Worm (Caenorhabditis elegans) whole organism, L1 larva: Measurements from ENCODE around the gene T04G9.6.

Experiments used
- C04F5.9 ChIP-seq: sonication (generic microtip); optimal IDR thresholded peaks from 2 replicates; lab custom pipeline; 2016; ENCODE audit warnings: missing genetic modification characterization, missing compliant biosample characterization
- Y116A8C.19 ChIP-seq: sonication (generic microtip); optimal IDR thresholded peaks from 2 replicates; lab custom pipeline; 2016; ENCODE audit warnings: missing compliant biosample characterization, missing genetic modification characterization, borderline replicate concordance
- aha-1 ChIP-seq: fragments of 150-350 bp; optimal IDR thresholded peaks from 2 replicates; lab custom pipeline; 2014; ENCODE audit warnings: missing biosample characterization, missing genetic modification characterization
- alr-1 ChIP-seq: fragments of 200-800 bp; sonication (Bioruptor generic); optimal IDR thresholded peaks from 2 replicates; lab custom pipeline; 2018; ENCODE audit warnings: borderline replicate concordance, mild to moderate bottlenecking, missing genetic modification characterization, missing compliant biosample characterization
- blmp-1 ChIP-seq: fragments of 150-350 bp; optimal IDR thresholded peaks from 2 replicates; lab custom pipeline; 2014; ENCODE audit warnings: missing biosample characterization, missing genetic modification characterization
- ceh-82 ChIP-seq, 3 experiments: fragments of 150-350 bp in 1 of 3; sonication (generic microtip) in 2 of 3; optimal IDR thresholded peaks; 2 replicates each; lab custom pipeline; 2014 to 2017; ENCODE audit warnings: missing biosample characterization in 3 of 3, missing genetic modification characterization in 3 of 3
- dpl-1 ChIP-seq, 3 experiments: fragments of 150-350 bp in 2 of 3; sonication (generic microtip) in 1 of 3; optimal IDR thresholded peaks; 2 replicates each; lab custom pipeline; 2014 to 2017; ENCODE audit warnings: missing biosample characterization in 3 of 3, missing genetic modification characterization in 3 of 3, missing genetic modification reagents in 3 of 3
- dsc-1 ChIP-seq: sonication (generic microtip); optimal IDR thresholded peaks from 2 replicates; lab custom pipeline; 2016; ENCODE audit warnings: mild to moderate bottlenecking, missing genetic modification characterization, missing compliant biosample characterization
- efl-1 ChIP-seq, 4 experiments: fragments of 150-350 bp; optimal IDR thresholded peaks in 3 of 4; peaks in 1 of 4; 1 replicate in 1 of 4; 2 replicates in 3 of 4; lab custom pipeline; 2014; ENCODE audit warnings: missing biosample characterization in 2 of 4, missing genetic modification characterization in 2 of 4, missing genetic modification reagents in 2 of 4
- efl-3 ChIP-seq: fragments of 200-800 bp; sonication (Bioruptor generic); optimal IDR thresholded peaks from 2 replicates; lab custom pipeline; 2018; ENCODE audit warnings: mild to moderate bottlenecking, missing genetic modification characterization, missing compliant biosample characterization
- egl-13 ChIP-seq: sonication (generic microtip); optimal IDR thresholded peaks from 2 replicates; lab custom pipeline; 2016; ENCODE audit warnings: missing genotype, missing genetic modification reagents, missing genetic modification characterization, missing compliant biosample characterization
- elt-2 ChIP-seq: sonication (generic microtip); optimal IDR thresholded peaks from 2 replicates; lab custom pipeline; 2016; ENCODE audit warnings: missing genetic modification characterization, mild to moderate bottlenecking, inconsistent platforms, missing compliant biosample characterization, missing genetic modification reagents
- elt-3 ChIP-seq, 6 experiments: fragments of 150-350 bp in 1 of 6; sonication (generic microtip); optimal IDR thresholded peaks; 2 replicates each; lab custom pipeline; 2017 to 2018; ENCODE audit warnings: missing biosample characterization in 6 of 6, missing genetic modification characterization in 6 of 6, inconsistent platforms in 1 of 6
- fkh-4 ChIP-seq: sonication (generic microtip); optimal IDR thresholded peaks from 2 replicates; lab custom pipeline; 2016; ENCODE audit warnings: missing compliant biosample characterization, missing genetic modification characterization, borderline replicate concordance
- fos-1 ChIP-seq: fragments of 150-350 bp; optimal IDR thresholded peaks from 2 replicates; lab custom pipeline; 2014; ENCODE audit warnings: missing biosample characterization, missing genetic modification characterization
- hlh-4 ChIP-seq: sonication (generic microtip); optimal IDR thresholded peaks from 2 replicates; lab custom pipeline; 2016; ENCODE audit warnings: mild to moderate bottlenecking, missing genetic modification characterization, missing compliant biosample characterization
- jun-1 ChIP-seq: fragments of 150-350 bp; optimal IDR thresholded peaks from 2 replicates; lab custom pipeline; 2014; ENCODE audit warnings: missing biosample characterization, missing genetic modification reagents, missing genetic modification characterization
- lin-13 ChIP-seq: fragments of 150-350 bp; optimal IDR thresholded peaks from 2 replicates; lab custom pipeline; 2014; ENCODE audit warnings: missing biosample characterization, missing genetic modification reagents, missing genetic modification characterization
- lin-35 ChIP-seq, 2 experiments: fragments of 150-350 bp; optimal IDR thresholded peaks; 2 replicates each; lab custom pipeline; 2014; ENCODE audit warnings: missing biosample characterization in 2 of 2, missing genetic modification characterization in 2 of 2, missing genetic modification reagents in 2 of 2
- lir-3 ChIP-seq: sonication (generic microtip); optimal IDR thresholded peaks from 2 replicates; lab custom pipeline; 2016; ENCODE audit warnings: mild to moderate bottlenecking, missing genetic modification characterization, moderate library complexity, missing compliant biosample characterization; ENCODE audit not compliant: poor library complexity
- lsy-2 ChIP-seq, 2 experiments: fragments of 150-350 bp; optimal IDR thresholded peaks; 2 replicates each; lab custom pipeline; 2014; ENCODE audit warnings: missing biosample characterization in 2 of 2, missing genetic modification characterization in 2 of 2
- mab-9 ChIP-seq: fragments of 200-800 bp; sonication (Bioruptor generic); IDR thresholded peaks from 2 replicates; pipeline ENCODE4 v1.3.6; 2022; ENCODE audit warnings: missing genetic modification reagents, missing genetic modification characterization, missing compliant biosample characterization
- mef-2 ChIP-seq: fragments of 150-350 bp; optimal IDR thresholded peaks from 2 replicates; lab custom pipeline; 2014; ENCODE audit warnings: missing biosample characterization, missing genetic modification characterization
- mep-1 ChIP-seq: fragments of 150-350 bp; optimal IDR thresholded peaks from 2 replicates; lab custom pipeline; 2014; ENCODE audit warnings: missing biosample characterization, missing genetic modification characterization
- nhr-19 ChIP-seq: fragments of 200-800 bp; sonication (Bioruptor generic); conservative IDR thresholded peaks from 2 replicates; pipeline ENCODE4 v1.3.6; 2022; ENCODE audit warnings: missing genetic modification characterization, missing compliant biosample characterization
- nhr-20 ChIP-seq: sonication (generic microtip); optimal IDR thresholded peaks from 2 replicates; lab custom pipeline; 2016; ENCODE audit warnings: mild to moderate bottlenecking, missing genetic modification characterization, missing compliant biosample characterization
- nhr-237 ChIP-seq: fragments of 150-350 bp; optimal IDR thresholded peaks from 2 replicates; lab custom pipeline; 2014; ENCODE audit warnings: missing biosample characterization, missing genetic modification characterization
- nhr-47 ChIP-seq: sonication (generic microtip); optimal IDR thresholded peaks from 2 replicates; lab custom pipeline; 2016; ENCODE audit warnings: mild to moderate bottlenecking, missing genetic modification characterization, moderate library complexity, missing compliant biosample characterization
- nhr-85 ChIP-seq: sonication (generic microtip); peaks from one replicate; lab custom pipeline; 2016; ENCODE audit warnings: missing genetic modification characterization, inconsistent platforms, missing compliant biosample characterization
- nhr-90 ChIP-seq: sonication (generic microtip); optimal IDR thresholded peaks from 2 replicates; lab custom pipeline; 2016; ENCODE audit warnings: mild to moderate bottlenecking, missing genetic modification characterization, missing compliant biosample characterization; ENCODE audit not compliant: poor library complexity
- pqm-1 ChIP-seq: sonication (generic microtip); optimal IDR thresholded peaks from 3 replicates; lab custom pipeline; 2017; ENCODE audit warnings: missing biosample characterization, missing genetic modification characterization
- rnt-1 ChIP-seq: sonication (generic microtip); optimal IDR thresholded peaks from 2 replicates; lab custom pipeline; 2016; ENCODE audit warnings: mild to moderate bottlenecking, missing genetic modification characterization, moderate library complexity, missing compliant biosample characterization
- skn-1 ChIP-seq: fragments of 150-350 bp; optimal IDR thresholded peaks from 2 replicates; lab custom pipeline; 2014; ENCODE audit warnings: missing biosample characterization, missing genetic modification characterization
- snpc-4 ChIP-seq: fragments of 150-350 bp; optimal IDR thresholded peaks from 2 replicates; lab custom pipeline; 2014; ENCODE audit warnings: missing biosample characterization, missing genetic modification characterization
- snu-23 ChIP-seq: sonication (generic microtip); optimal IDR thresholded peaks from 2 replicates; lab custom pipeline; 2016; ENCODE audit warnings: missing genetic modification characterization, missing compliant biosample characterization
- sox-4 ChIP-seq: sonication (generic microtip); optimal IDR thresholded peaks from 2 replicates; lab custom pipeline; 2016; ENCODE audit warnings: missing genetic modification characterization, missing compliant biosample characterization
- swsn-7 ChIP-seq: sonication (generic microtip); optimal IDR thresholded peaks from 2 replicates; lab custom pipeline; 2016; ENCODE audit warnings: missing genetic modification characterization, missing compliant biosample characterization
- tbx-2 ChIP-seq: sonication (generic microtip); optimal IDR thresholded peaks from 2 replicates; lab custom pipeline; 2016; ENCODE audit warnings: missing genetic modification characterization, missing compliant biosample characterization
- tlp-1 ChIP-seq: fragments of 150-350 bp; optimal IDR thresholded peaks from 2 replicates; lab custom pipeline; 2014; ENCODE audit warnings: missing biosample characterization, missing genetic modification characterization
- unc-130 ChIP-seq: fragments of 150-350 bp; optimal IDR thresholded peaks from 2 replicates; lab custom pipeline; 2017; ENCODE audit warnings: missing biosample characterization, missing genetic modification characterization, inconsistent platforms
- unc-62 ChIP-seq: fragments of 150-350 bp; optimal IDR thresholded peaks from 2 replicates; lab custom pipeline; 2014; ENCODE audit warnings: missing biosample characterization, missing genetic modification reagents, missing genetic modification characterization
- xbp-1 ChIP-seq: sonication (generic microtip); optimal IDR thresholded peaks from 2 replicates; lab custom pipeline; 2016; ENCODE audit warnings: missing genetic modification characterization, missing compliant biosample characterization
- zip-4 ChIP-seq: fragments of 200-800 bp; sonication (Bioruptor generic); optimal IDR thresholded peaks from 2 replicates; lab custom pipeline; 2018; ENCODE audit warnings: mild to moderate bottlenecking, missing genetic modification characterization, moderate library complexity, missing compliant biosample characterization
- ztf-11 ChIP-seq, 2 experiments: sonication (generic microtip); optimal IDR thresholded peaks; 2 replicates each; lab custom pipeline; 2016 to 2017; ENCODE audit warnings: missing genetic modification characterization in 2 of 2, missing biosample characterization in 1 of 2, missing compliant biosample characterization in 1 of 2
- ztf-4 ChIP-seq: fragments of 150-350 bp; optimal IDR thresholded peaks from 2 replicates; lab custom pipeline; 2014; ENCODE audit warnings: missing biosample characterization, missing genetic modification characterization

Gene T04G9.6

DNA sequence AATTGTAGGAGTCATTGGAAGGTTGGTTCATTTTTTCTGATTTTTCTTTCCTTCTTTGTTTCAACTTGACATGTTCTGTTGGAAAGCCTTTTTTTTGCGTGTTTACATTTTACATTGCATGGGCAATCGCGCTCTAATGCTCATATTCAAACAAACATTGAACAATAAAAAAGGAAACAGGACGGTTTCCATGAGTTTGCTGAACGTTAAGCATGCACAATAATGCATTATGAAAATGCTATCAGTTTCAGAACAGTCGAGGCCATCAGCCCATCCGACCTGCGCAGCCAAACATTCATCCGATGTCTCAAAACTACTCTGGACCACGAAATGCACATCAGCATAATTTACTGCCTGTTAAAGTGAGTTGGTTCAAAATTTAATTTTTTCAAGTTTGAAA lies 5.8 kb upstream of the T04G9.6 start:
- TF ChIP-seq jun-1 (tag; lab: Kevin White, UChicago) = no peak
- no peak for TF ChIP-seq dsc-1 (tag; lab: Kevin White, UChicago)
- no peak for TF ChIP-seq elt-3 (tag; optimal IDR thresholded peaks at IDR 0.05; lab: Kevin White, UChicago)
- no peak for TF ChIP-seq nhr-237
- TF ChIP-seq fkh-4 (tag; lab: Kevin White, UChicago) = no peak
- no peak for TF ChIP-seq tbx-2 (tag; lab: Kevin White, UChicago)
- TF ChIP-seq dpl-1 (GFP tag; optimal IDR thresholded peaks at IDR 0.05; lab: Kevin White, UChicago) = no peak
- no peak for TF ChIP-seq mef-2
- TF ChIP-seq lir-3 (tag; lab: Kevin White, UChicago) = no peak
- no peak for TF ChIP-seq C04F5.9
- TF ChIP-seq ceh-82 (tag; optimal IDR thresholded peaks at IDR 0.05; lab: Kevin White, UChicago) = no peak
- TF ChIP-seq alr-1 (tag; lab: Kevin White, UChicago) = no peak
- TF ChIP-seq sox-4 (tag; lab: Kevin White, UChicago) = no peak
- no peak for TF ChIP-seq snpc-4 (tag; lab: Kevin White, UChicago)
- no peak for TF ChIP-seq pqm-1 (tag; lab: Kevin White, UChicago)
- TF ChIP-seq, all 84 proteins: peak for 0

DNA sequence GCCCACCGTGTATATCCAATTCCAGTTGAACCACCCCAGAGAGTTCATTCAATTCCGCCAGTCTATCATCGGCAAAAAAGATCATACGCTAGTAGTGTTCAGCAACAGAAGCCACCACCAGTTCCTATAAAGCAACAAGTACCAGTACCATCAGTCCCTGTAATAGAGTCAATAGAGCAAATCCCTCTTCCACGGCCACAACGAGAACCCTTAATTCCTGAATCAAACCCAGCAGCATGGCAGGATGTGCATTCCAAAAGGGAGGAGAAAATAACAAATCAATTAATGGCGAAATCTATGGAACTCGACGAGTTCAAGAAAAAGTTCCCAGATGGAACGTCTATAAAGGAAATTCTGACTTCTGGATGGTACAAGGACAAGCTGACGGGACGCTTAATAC lies 5.1 kb upstream of the T04G9.6 start:
- TF ChIP-seq aha-1 = no peak
- no peak for TF ChIP-seq nhr-85 (tag; lab: Kevin White, UChicago)
- no peak for TF ChIP-seq efl-3
- TF ChIP-seq snpc-4 (tag; lab: Kevin White, UChicago) = no peak
- no peak for TF ChIP-seq lir-3 (tag; lab: Kevin White, UChicago)
- TF ChIP-seq xbp-1 = no peak
- TF ChIP-seq rnt-1 (tag; lab: Kevin White, UChicago) = no peak
- TF ChIP-seq mab-9 (GFP tag; lab: Robert Waterston, UW) = no peak
- no peak for TF ChIP-seq fos-1 (tag; lab: Kevin White, UChicago)
- TF ChIP-seq unc-130 (tag; lab: Kevin White, UChicago) = no peak
- TF ChIP-seq blmp-1 = no peak
- no peak for TF ChIP-seq unc-62 (GFP tag; lab: Kevin White, UChicago)
- no peak for TF ChIP-seq ztf-4 (tag; lab: Kevin White, UChicago)

DNA sequence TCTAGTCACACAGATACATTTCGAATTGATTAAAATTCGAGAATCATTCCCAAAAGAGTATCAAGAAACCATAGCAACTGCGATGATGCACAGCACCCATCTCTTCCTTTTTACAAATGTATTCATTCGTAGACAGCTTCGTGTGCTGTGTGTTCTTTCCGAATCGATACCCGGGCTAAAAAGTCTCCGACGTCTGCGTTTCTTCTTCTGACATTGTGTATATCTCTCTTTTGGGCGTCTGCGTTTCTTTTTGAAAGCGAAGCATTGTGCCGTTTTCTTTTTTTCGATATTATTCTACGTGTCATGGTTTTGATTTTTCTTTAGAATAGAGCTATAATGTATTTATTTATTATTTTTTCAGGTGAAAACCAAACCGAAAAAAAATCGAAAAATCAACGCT lies 3.2 kb upstream of the T04G9.6 start, which contains the start of gene attf-5:
Gene attf-5 (plus strand): TSS at position 362 of the 400 bp plus-strand sequence.
- TF ChIP-seq lin-13 (no peak), zip-4 (no peak), xbp-1 (peak; percentile 13), nhr-90 (tag; lab: Kevin White, UChicago) (no peak), efl-1 (optimal IDR thresholded peaks at IDR 0.05; lab: Kevin White, UChicago) (peak; percentile 33 to 52), efl-1 (GFP tag; optimal IDR thresholded peaks at IDR 0.05 in 1 of 2; lab: Kevin White, UChicago) (no peak), blmp-1 (peak; percentile 21), mef-2 (no peak), elt-3 (tag; optimal IDR thresholded peaks at IDR 0.05; lab: Kevin White, UChicago) (no peak), nhr-47 (tag; lab: Kevin White, UChicago) (peak; percentile 29), nhr-19 (GFP tag; lab: Robert Waterston, UW) (no peak), pqm-1 (tag; lab: Kevin White, UChicago) (no peak), ceh-82 (tag; optimal IDR thresholded peaks at IDR 0.05; lab: Kevin White, UChicago) (peak in 1 of 3 experiments; percentile 25), swsn-7 (tag; lab: Kevin White, UChicago) (peak; percentile 4), aha-1 (no peak), hlh-4 (tag; lab: Kevin White, UChicago) (no peak), nhr-20 (tag; lab: Kevin White, UChicago) (peak; percentile 29), tlp-1 (tag; lab: Kevin White, UChicago) (no peak), mep-1 (tag; lab: Kevin White, UChicago) (peak; percentile 34), rnt-1 (tag; lab: Kevin White, UChicago) (peak; percentile 29), snpc-4 (tag; lab: Kevin White, UChicago) (no peak), elt-2 (tag; lab: Kevin White, UChicago) (no peak), ztf-11 (tag; optimal IDR thresholded peaks at IDR 0.05; lab: Kevin White, UChicago) (no peak), lir-3 (tag; lab: Kevin White, UChicago) (no peak), nhr-85 (tag; lab: Kevin White, UChicago) (no peak), skn-1 (tag; lab: Kevin White, UChicago) (peak; percentile 43), lin-35 (GFP tag; optimal IDR thresholded peaks at IDR 0.05; lab: Kevin White, UChicago) (peak in 1 of 2 experiments; percentile 33), lsy-2 (tag; optimal IDR thresholded peaks at IDR 0.05; lab: Kevin White, UChicago) (peak in 1 of 2 experiments; percentile 35), Y116A8C.19 (tag; lab: Kevin White, UChicago) (no peak), snu-23 (GFP tag; lab: Kevin White, UChicago) (peak; percentile 28), egl-13 (tag; lab: Kevin White, UChicago) (no peak), dsc-1 (tag; lab: Kevin White, UChicago) (no peak)
